Worm (Caenorhabditis elegans) whole organism, L1 larva: ENCODE results near the gene M03D4.4.
A peak's percentile ranks its signal among the peaks of the same experiment; 100 is the strongest.

Experiments used
- C04F5.9 ChIP-seq: sonication (generic microtip); optimal IDR thresholded peaks from 2 replicates; lab custom pipeline; 2016; ENCODE audit warnings: missing genetic modification characterization, missing compliant biosample characterization
- C16A3.4 ChIP-seq: fragments of 150-350 bp; optimal IDR thresholded peaks from 2 replicates; lab custom pipeline; 2014; ENCODE audit warnings: missing biosample characterization, missing genetic modification characterization
- F16B12.6 ChIP-seq: fragments of 150-350 bp; optimal IDR thresholded peaks from 2 replicates; lab custom pipeline; 2014; ENCODE audit warnings: missing biosample characterization, missing genetic modification characterization
- blmp-1 ChIP-seq: fragments of 150-350 bp; optimal IDR thresholded peaks from 2 replicates; lab custom pipeline; 2014; ENCODE audit warnings: missing biosample characterization, missing genetic modification characterization
- ceh-8 ChIP-seq: fragments of 200-800 bp; sonication (Bioruptor generic); optimal IDR thresholded peaks from 2 replicates; lab custom pipeline; 2018; ENCODE audit warnings: mild to moderate bottlenecking, missing genetic modification characterization, moderate library complexity, missing compliant biosample characterization
- ceh-82 ChIP-seq, 3 experiments: fragments of 150-350 bp in 1 of 3; sonication (generic microtip) in 2 of 3; optimal IDR thresholded peaks; 2 replicates each; lab custom pipeline; 2014 to 2017; ENCODE audit warnings: missing biosample characterization in 3 of 3, missing genetic modification characterization in 3 of 3
- ceh-88 ChIP-seq: fragments of 200-800 bp; sonication (Bioruptor generic); IDR thresholded peaks from 2 replicates; pipeline ENCODE4 v1.3.6; 2022; ENCODE audit warnings: missing genetic modification characterization, missing compliant biosample characterization
- ceh-90 ChIP-seq: sonication (generic microtip); optimal IDR thresholded peaks from 2 replicates; lab custom pipeline; 2016; ENCODE audit warnings: missing genetic modification characterization, missing compliant biosample characterization
- ces-1 ChIP-seq: fragments of 150-350 bp; optimal IDR thresholded peaks from 2 replicates; lab custom pipeline; 2014; ENCODE audit warnings: missing biosample characterization, missing genetic modification reagents, missing genetic modification characterization
- dpl-1 ChIP-seq, 3 experiments: fragments of 150-350 bp in 2 of 3; sonication (generic microtip) in 1 of 3; optimal IDR thresholded peaks; 2 replicates each; lab custom pipeline; 2014 to 2017; ENCODE audit warnings: missing biosample characterization in 3 of 3, missing genetic modification characterization in 3 of 3, missing genetic modification reagents in 3 of 3
- egl-27 ChIP-seq, 2 experiments: fragments of 150-350 bp in 1 of 2; sonication (generic microtip); optimal IDR thresholded peaks; 3 replicates each; lab custom pipeline; 2017 to 2018; ENCODE audit warnings: missing biosample characterization in 2 of 2, missing genetic modification characterization in 2 of 2, missing genetic modification reagents in 2 of 2
- elt-2 ChIP-seq: sonication (generic microtip); optimal IDR thresholded peaks from 2 replicates; lab custom pipeline; 2016; ENCODE audit warnings: missing genetic modification characterization, mild to moderate bottlenecking, inconsistent platforms, missing compliant biosample characterization, missing genetic modification reagents
- elt-3 ChIP-seq, 6 experiments: fragments of 150-350 bp in 1 of 6; sonication (generic microtip); optimal IDR thresholded peaks; 2 replicates each; lab custom pipeline; 2017 to 2018; ENCODE audit warnings: missing biosample characterization in 6 of 6, missing genetic modification characterization in 6 of 6, inconsistent platforms in 1 of 6
- fkh-4 ChIP-seq: sonication (generic microtip); optimal IDR thresholded peaks from 2 replicates; lab custom pipeline; 2016; ENCODE audit warnings: missing compliant biosample characterization, missing genetic modification characterization, borderline replicate concordance
- fos-1 ChIP-seq: fragments of 150-350 bp; optimal IDR thresholded peaks from 2 replicates; lab custom pipeline; 2014; ENCODE audit warnings: missing biosample characterization, missing genetic modification characterization
- grh-1 ChIP-seq: fragments of 200-800 bp; sonication (Bioruptor generic); IDR thresholded peaks from 2 replicates; pipeline ENCODE4 v1.3.6; 2022; ENCODE audit warnings: missing genetic modification reagents, missing genetic modification characterization, missing compliant biosample characterization
- hlh-17 ChIP-seq: fragments of 200-800 bp; sonication (Bioruptor generic); optimal IDR thresholded peaks from 2 replicates; lab custom pipeline; 2018; ENCODE audit warnings: missing genetic modification characterization, mild to moderate bottlenecking, missing compliant biosample characterization, moderate library complexity, borderline replicate concordance
- hlh-4 ChIP-seq: sonication (generic microtip); optimal IDR thresholded peaks from 2 replicates; lab custom pipeline; 2016; ENCODE audit warnings: mild to moderate bottlenecking, missing genetic modification characterization, missing compliant biosample characterization
- jun-1 ChIP-seq: fragments of 150-350 bp; optimal IDR thresholded peaks from 2 replicates; lab custom pipeline; 2014; ENCODE audit warnings: missing biosample characterization, missing genetic modification reagents, missing genetic modification characterization
- lin-39 ChIP-seq: fragments of 150-350 bp; optimal IDR thresholded peaks from 2 replicates; lab custom pipeline; 2014; ENCODE audit warnings: missing biosample characterization, missing genetic modification reagents, missing genetic modification characterization
- mdl-1 ChIP-seq, 2 experiments: fragments of 150-350 bp; optimal IDR thresholded peaks; 2 replicates each; lab custom pipeline; 2014 to 2017; ENCODE audit warnings: missing biosample characterization in 2 of 2, missing genetic modification characterization in 2 of 2, inconsistent platforms in 1 of 2
- mef-2 ChIP-seq: fragments of 150-350 bp; optimal IDR thresholded peaks from 2 replicates; lab custom pipeline; 2014; ENCODE audit warnings: missing biosample characterization, missing genetic modification characterization
- nhr-11 ChIP-seq: fragments of 150-350 bp; optimal IDR thresholded peaks from 2 replicates; lab custom pipeline; 2014; ENCODE audit warnings: missing biosample characterization, missing genetic modification characterization
- nhr-237 ChIP-seq: fragments of 150-350 bp; optimal IDR thresholded peaks from 2 replicates; lab custom pipeline; 2014; ENCODE audit warnings: missing biosample characterization, missing genetic modification characterization
- nhr-28 ChIP-seq: fragments of 150-350 bp; optimal IDR thresholded peaks from 2 replicates; lab custom pipeline; 2014; ENCODE audit warnings: missing biosample characterization, missing genetic modification characterization
- nhr-71 ChIP-seq: sonication (generic microtip); optimal IDR thresholded peaks from 2 replicates; lab custom pipeline; 2016; ENCODE audit warnings: mild to moderate bottlenecking, missing genetic modification characterization, moderate library complexity, missing compliant biosample characterization
- nhr-76 ChIP-seq: sonication (generic microtip); optimal IDR thresholded peaks from 2 replicates; lab custom pipeline; 2017; ENCODE audit warnings: missing biosample characterization, missing genetic modification characterization
- nhr-84 ChIP-seq: sonication (generic microtip); optimal IDR thresholded peaks from 2 replicates; lab custom pipeline; 2017; ENCODE audit warnings: missing biosample characterization, missing genetic modification characterization
- nhr-85 ChIP-seq: sonication (generic microtip); peaks from one replicate; lab custom pipeline; 2016; ENCODE audit warnings: missing genetic modification characterization, inconsistent platforms, missing compliant biosample characterization
- nhr-90 ChIP-seq: sonication (generic microtip); optimal IDR thresholded peaks from 2 replicates; lab custom pipeline; 2016; ENCODE audit warnings: mild to moderate bottlenecking, missing genetic modification characterization, missing compliant biosample characterization; ENCODE audit not compliant: poor library complexity
- pag-3 ChIP-seq: sonication (generic microtip); optimal IDR thresholded peaks from 2 replicates; lab custom pipeline; 2017; ENCODE audit warnings: missing genetic modification characterization, mild to moderate bottlenecking, missing compliant biosample characterization, antibody characterized with exemption, borderline replicate concordance; ENCODE audit not compliant: insufficient read depth
- pax-3 ChIP-seq: fragments of 200-800 bp; sonication (Bioruptor generic); optimal IDR thresholded peaks from 2 replicates; lab custom pipeline; 2018; ENCODE audit warnings: mild to moderate bottlenecking, missing genetic modification characterization, moderate library complexity, missing compliant biosample characterization
- rnt-1 ChIP-seq: sonication (generic microtip); optimal IDR thresholded peaks from 2 replicates; lab custom pipeline; 2016; ENCODE audit warnings: mild to moderate bottlenecking, missing genetic modification characterization, moderate library complexity, missing compliant biosample characterization
- skn-1 ChIP-seq: fragments of 150-350 bp; optimal IDR thresholded peaks from 2 replicates; lab custom pipeline; 2014; ENCODE audit warnings: missing biosample characterization, missing genetic modification characterization
- snpc-4 ChIP-seq: fragments of 150-350 bp; optimal IDR thresholded peaks from 2 replicates; lab custom pipeline; 2014; ENCODE audit warnings: missing biosample characterization, missing genetic modification characterization
- sox-4 ChIP-seq: sonication (generic microtip); optimal IDR thresholded peaks from 2 replicates; lab custom pipeline; 2016; ENCODE audit warnings: missing genetic modification characterization, missing compliant biosample characterization
- sup-37 ChIP-seq: fragments of 200-800 bp; sonication (Bioruptor generic); optimal IDR thresholded peaks from 2 replicates; lab custom pipeline; 2018; ENCODE audit warnings: mild to moderate bottlenecking, missing genetic modification characterization, missing compliant biosample characterization
- swsn-7 ChIP-seq: sonication (generic microtip); optimal IDR thresholded peaks from 2 replicates; lab custom pipeline; 2016; ENCODE audit warnings: missing genetic modification characterization, missing compliant biosample characterization
- tbx-2 ChIP-seq: sonication (generic microtip); optimal IDR thresholded peaks from 2 replicates; lab custom pipeline; 2016; ENCODE audit warnings: missing genetic modification characterization, missing compliant biosample characterization
- tlp-1 ChIP-seq: fragments of 150-350 bp; optimal IDR thresholded peaks from 2 replicates; lab custom pipeline; 2014; ENCODE audit warnings: missing biosample characterization, missing genetic modification characterization
- unc-30 ChIP-seq: sonication (generic microtip); optimal IDR thresholded peaks from 2 replicates; lab custom pipeline; 2017; ENCODE audit warnings: missing biosample characterization, missing genetic modification characterization
- unc-62 ChIP-seq: fragments of 150-350 bp; optimal IDR thresholded peaks from 2 replicates; lab custom pipeline; 2014; ENCODE audit warnings: missing biosample characterization, missing genetic modification reagents, missing genetic modification characterization
- zag-1 ChIP-seq: fragments of 150-350 bp; optimal IDR thresholded peaks from 2 replicates; lab custom pipeline; 2014; ENCODE audit warnings: missing biosample characterization, missing genetic modification characterization

Gene M03D4.4

ce11 chrIV:6099770-6100169 lies 27.3 kb downstream of the M03D4.4 start (continued):
- TF ChIP-seq pax-3 (no peak), zag-1 (tag; lab: Kevin White, UChicago) (no peak), swsn-7 (tag; lab: Kevin White, UChicago) (no peak), skn-1 (tag; lab: Kevin White, UChicago) (peak; percentile 69), ceh-82 (tag; optimal IDR thresholded peaks at IDR 0.05; lab: Kevin White, UChicago) (no peak), pag-3 (no peak), ceh-88 (GFP tag; lab: Robert Waterston, UW) (no peak), dpl-1 (GFP tag; optimal IDR thresholded peaks at IDR 0.05; lab: Kevin White, UChicago) (peak in 1 of 3 experiments; percentile 26), elt-2 (tag; lab: Kevin White, UChicago) (peak; percentile 59), nhr-237 (tag; lab: Kevin White, UChicago) (no peak), fos-1 (tag; lab: Kevin White, UChicago) (no peak), ceh-8 (no peak), sox-4 (tag; lab: Kevin White, UChicago) (no peak), mdl-1 (tag; optimal IDR thresholded peaks at IDR 0.05; lab: Kevin White, UChicago) (peak in 1 of 2 experiments; percentile 56), snpc-4 (tag; lab: Kevin White, UChicago) (no peak), egl-27 (tag; optimal IDR thresholded peaks at IDR 0.05; lab: Kevin White, UChicago) (no peak), nhr-85 (tag; lab: Kevin White, UChicago) (peak; percentile 98), ceh-90 (tag; lab: Kevin White, UChicago) (no peak), hlh-4 (no peak), nhr-76 (tag; lab: Kevin White, UChicago) (no peak), tbx-2 (peak; percentile 58), sup-37 (no peak), rnt-1 (tag; lab: Kevin White, UChicago) (no peak), mef-2 (tag; lab: Kevin White, UChicago) (no peak), hlh-17 (GFP tag; lab: Kevin White, UChicago) (no peak), tlp-1 (tag; lab: Kevin White, UChicago) (no peak), lin-39 (no peak), blmp-1 (tag; lab: Kevin White, UChicago) (peak; percentile 89), jun-1 (tag; lab: Kevin White, UChicago) (no peak), nhr-90 (tag; lab: Kevin White, UChicago) (peak; percentile 77), grh-1 (GFP tag; lab: Robert Waterston, UW) (peak; percentile 87), unc-62 (GFP tag; lab: Kevin White, UChicago) (no peak), ces-1 (GFP tag; lab: Kevin White, UChicago) (no peak), C04F5.9 (tag; lab: Kevin White, UChicago) (no peak), fkh-4 (tag; lab: Kevin White, UChicago) (no peak), nhr-84 (no peak), F16B12.6 (tag; lab: Kevin White, UChicago) (no peak), nhr-71 (tag; lab: Kevin White, UChicago) (peak; percentile 81), C16A3.4 (tag; lab: Kevin White, UChicago) (peak; percentile 24), nhr-28 (no peak), nhr-11 (tag; lab: Kevin White, UChicago) (no peak), unc-30 (no peak), elt-3 (tag; optimal IDR thresholded peaks at IDR 0.05; lab: Kevin White, UChicago) (peak; percentile 52 to 95 (median 86))
